Fruit fly (Drosophila melanogaster) whole organism, prepupa: ENCODE measurements around the gene CG43230.

Experiments
- Blimp-1 ChIP-seq: fragments of 200-800 bp; sonication (Bioruptor generic); optimal IDR thresholded peaks from 3 replicates; lab custom pipeline; 2017; ENCODE audit warnings: missing biosample characterization, missing genetic modification characterization, mild to moderate bottlenecking, moderate library complexity, missing genetic modification reagents
- CG10631 ChIP-seq: fragments of 200-800 bp; sonication (Bioruptor generic); optimal IDR thresholded peaks from 2 replicates; lab custom pipeline; 2016; ENCODE audit warnings: missing biosample characterization, missing genetic modification characterization
- CG10669 ChIP-seq: fragments of 200-800 bp; sonication (Bioruptor generic); optimal IDR thresholded peaks from 3 replicates; lab custom pipeline; 2018; ENCODE audit warnings: missing biosample characterization, mild to moderate bottlenecking, missing genetic modification characterization, moderate library complexity
- CG11294 ChIP-seq: fragments of 200-800 bp; sonication (Bioruptor generic); IDR thresholded peaks from 2 replicates; pipeline ENCODE4 v1.3.6; 2022; ENCODE audit warnings: missing biosample characterization, missing genetic modification characterization
- CG11762 ChIP-seq: fragments of 200-800 bp; sonication (Bioruptor generic); optimal IDR thresholded peaks from 3 replicates; lab custom pipeline; 2016; ENCODE audit warnings: missing biosample characterization, missing genetic modification characterization; ENCODE audit not compliant: insufficient read depth
- CG11902 ChIP-seq: fragments of 200-800 bp; sonication (Bioruptor generic); optimal IDR thresholded peaks from 3 replicates; lab custom pipeline; 2016; ENCODE audit warnings: missing biosample characterization, missing genetic modification characterization
- CG15336 ChIP-seq: fragments of 200-800 bp; sonication (Bioruptor generic); IDR thresholded peaks from 2 replicates; pipeline ENCODE4 v1.3.6; 2022; ENCODE audit warnings: missing biosample characterization, missing genetic modification characterization
- CG1621 ChIP-seq: fragments of 200-800 bp; sonication (Bioruptor generic); optimal IDR thresholded peaks from 3 replicates; lab custom pipeline; 2018; ENCODE audit warnings: missing biosample characterization, mild to moderate bottlenecking, missing genetic modification characterization
- CG16779 ChIP-seq: fragments of 200-800 bp; sonication (Bioruptor generic); optimal IDR thresholded peaks from 3 replicates; lab custom pipeline; 2017; ENCODE audit warnings: missing biosample characterization, mild to moderate bottlenecking, missing genetic modification characterization
- CG3032 ChIP-seq: fragments of 200-800 bp; optimal IDR thresholded peaks from 2 replicates; lab custom pipeline; 2019; ENCODE audit warnings: missing biosample characterization, mild to moderate bottlenecking, missing genetic modification characterization, moderate library complexity
- CG31627 ChIP-seq: fragments of 200-800 bp; sonication (Bioruptor generic); optimal IDR thresholded peaks from 3 replicates; lab custom pipeline; 2016; ENCODE audit warnings: missing biosample characterization, missing genetic modification characterization
- CG34406 ChIP-seq: fragments of 200-800 bp; sonication (Bioruptor generic); optimal IDR thresholded peaks from 3 replicates; lab custom pipeline; 2016; ENCODE audit warnings: missing biosample characterization, missing genetic modification characterization
- CG3919 ChIP-seq: fragments of 200-800 bp; sonication (Bioruptor generic); optimal IDR thresholded peaks from 3 replicates; lab custom pipeline; 2016; ENCODE audit warnings: missing biosample characterization, missing genetic modification characterization
- CG4318 ChIP-seq: fragments of 200-800 bp; sonication (Bioruptor generic); optimal IDR thresholded peaks from 3 replicates; lab custom pipeline; 2017; ENCODE audit warnings: missing biosample characterization, mild to moderate bottlenecking, missing genetic modification characterization
- CG6792 ChIP-seq: fragments of 200-800 bp; sonication (Bioruptor generic); optimal IDR thresholded peaks from 3 replicates; lab custom pipeline; 2016; ENCODE audit warnings: missing biosample characterization, missing genetic modification characterization
- CG6808 ChIP-seq: fragments of 200-800 bp; sonication (Bioruptor generic); optimal IDR thresholded peaks from 3 replicates; lab custom pipeline; 2017; ENCODE audit warnings: missing biosample characterization, missing genetic modification characterization, mild to moderate bottlenecking, moderate library complexity, missing genetic modification reagents
- CG6854 ChIP-seq: fragments of 200-800 bp; sonication (Bioruptor generic); optimal IDR thresholded peaks from 2 replicates; lab custom pipeline; 2017; ENCODE audit warnings: missing biosample characterization, mild to moderate bottlenecking, missing genetic modification characterization
- CG7368 ChIP-seq: fragments of 200-800 bp; sonication (Bioruptor generic); optimal IDR thresholded peaks from 3 replicates; lab custom pipeline; 2016; ENCODE audit warnings: missing biosample characterization, missing genetic modification characterization
- CG8319 ChIP-seq: fragments of 200-800 bp; sonication (Bioruptor generic); optimal IDR thresholded peaks from 3 replicates; lab custom pipeline; 2016; ENCODE audit warnings: missing biosample characterization, missing genetic modification characterization
- CG9139 ChIP-seq: fragments of 200-800 bp; sonication (Bioruptor generic); optimal IDR thresholded peaks from 3 replicates; lab custom pipeline; 2017; ENCODE audit warnings: missing biosample characterization, mild to moderate bottlenecking, missing genetic modification characterization
- Eip75B ChIP-seq: fragments of 200-800 bp; sonication (Bioruptor generic); optimal IDR thresholded peaks from 3 replicates; lab custom pipeline; 2016; ENCODE audit warnings: missing biosample characterization, missing genetic modification characterization
- Eip78C ChIP-seq: fragments of 200-800 bp; sonication (Bioruptor generic); peaks from one replicate; lab custom pipeline; 2016; ENCODE audit warnings: missing biosample characterization, missing genetic modification characterization
- Eip93F ChIP-seq: fragments of 200-800 bp; sonication (Bioruptor generic); optimal IDR thresholded peaks from 2 replicates; lab custom pipeline; 2016; ENCODE audit warnings: missing biosample characterization, mild to moderate bottlenecking, missing genetic modification characterization
- Gug ChIP-seq: fragments of 200-800 bp; sonication (Bioruptor generic); IDR thresholded peaks from 2 replicates; pipeline ENCODE4 v1.3.6; 2022; ENCODE audit warnings: missing biosample characterization, missing genetic modification characterization
- Hr38 ChIP-seq: sonication (Bioruptor generic); optimal IDR thresholded peaks from 2 replicates; lab custom pipeline; 2016; ENCODE audit warnings: missing biosample characterization, missing genetic modification characterization
- Hr39 ChIP-seq: fragments of 200-800 bp; sonication (Bioruptor generic); optimal IDR thresholded peaks from 2 replicates; lab custom pipeline; 2016; ENCODE audit warnings: missing biosample characterization, missing genetic modification characterization
- Lpt ChIP-seq: fragments of 200-800 bp; sonication (Bioruptor generic); optimal IDR thresholded peaks from 3 replicates; lab custom pipeline; 2016; ENCODE audit warnings: missing biosample characterization, missing genetic modification characterization
- Met ChIP-seq: fragments of 200-800 bp; sonication (Bioruptor generic); optimal IDR thresholded peaks from 3 replicates; lab custom pipeline; 2016; ENCODE audit warnings: missing biosample characterization, missing genetic modification characterization
- OdsH ChIP-seq: fragments of 200-800 bp; sonication (Bioruptor generic); optimal IDR thresholded peaks from 3 replicates; lab custom pipeline; 2016; ENCODE audit warnings: missing biosample characterization, missing genetic modification characterization
- Sox14 ChIP-seq: fragments of 200-800 bp; sonication (Bioruptor generic); optimal IDR thresholded peaks from 3 replicates; lab custom pipeline; 2016; ENCODE audit warnings: missing biosample characterization, missing genetic modification characterization
- Sox15 ChIP-seq: fragments of 200-800 bp; sonication (Bioruptor generic); optimal IDR thresholded peaks from 3 replicates; lab custom pipeline; 2016; ENCODE audit warnings: missing biosample characterization, missing genetic modification characterization
- achi ChIP-seq: fragments of 200-800 bp; sonication (Bioruptor generic); optimal IDR thresholded peaks from 3 replicates; lab custom pipeline; 2016; ENCODE audit warnings: missing biosample characterization, missing genetic modification characterization
- acj6 ChIP-seq: fragments of 200-800 bp; sonication (Bioruptor generic); optimal IDR thresholded peaks from 3 replicates; lab custom pipeline; 2016; ENCODE audit warnings: missing biosample characterization, missing genetic modification characterization
- dsx ChIP-seq: fragments of 200-800 bp; optimal IDR thresholded peaks from 3 replicates; lab custom pipeline; 2019; ENCODE audit warnings: missing biosample characterization, mild to moderate bottlenecking, missing genetic modification characterization, moderate library complexity; ENCODE audit not compliant: poor library complexity, severe bottlenecking
- eg ChIP-seq: fragments of 200-800 bp; sonication (Bioruptor generic); IDR thresholded peaks from 3 replicates; pipeline ENCODE4 v1.3.6; 2022; ENCODE audit warnings: missing biosample characterization, missing genetic modification characterization
- esn ChIP-seq: fragments of 200-800 bp; sonication (Bioruptor generic); optimal IDR thresholded peaks from 2 replicates; lab custom pipeline; 2016; ENCODE audit warnings: missing biosample characterization, mild to moderate bottlenecking, missing genetic modification characterization, moderate library complexity
- fd59A ChIP-seq: fragments of 200-800 bp; sonication (Bioruptor generic); optimal IDR thresholded peaks from 2 replicates; lab custom pipeline; 2017; ENCODE audit warnings: missing biosample characterization, mild to moderate bottlenecking, missing genetic modification characterization, missing genetic modification reagents
- fkh ChIP-seq: fragments of 200-800 bp; sonication (Bioruptor generic); optimal IDR thresholded peaks from 3 replicates; lab custom pipeline; 2017; ENCODE audit warnings: missing biosample characterization, mild to moderate bottlenecking, missing genetic modification characterization, moderate library complexity
- lz ChIP-seq: fragments of 200-800 bp; sonication (Bioruptor generic); optimal IDR thresholded peaks from 3 replicates; lab custom pipeline; 2016; ENCODE audit warnings: missing biosample characterization, missing genetic modification characterization
- net ChIP-seq: fragments of 200-800 bp; sonication (Bioruptor generic); optimal IDR thresholded peaks from 3 replicates; lab custom pipeline; 2016; ENCODE audit warnings: missing biosample characterization, missing genetic modification characterization
- pdm3 ChIP-seq: fragments of 200-800 bp; sonication (Bioruptor generic); optimal IDR thresholded peaks from 3 replicates; lab custom pipeline; 2016; ENCODE audit warnings: missing biosample characterization, missing genetic modification characterization
- salr ChIP-seq, 2 experiments: fragments of 200-800 bp; sonication (Bioruptor generic); optimal IDR thresholded peaks; 3 replicates each; lab custom pipeline; 2016 to 2018; ENCODE audit warnings: missing biosample characterization in 2 of 2, missing genetic modification characterization in 2 of 2, mild to moderate bottlenecking in 1 of 2
- ss ChIP-seq, 2 experiments: fragments of 200-800 bp; sonication (Bioruptor generic); optimal IDR thresholded peaks; 2 replicates in 1 of 2; 3 replicates in 1 of 2; lab custom pipeline; 2017 to 2018; ENCODE audit warnings: mild to moderate bottlenecking in 2 of 2, missing biosample characterization in 2 of 2, missing genetic modification characterization in 2 of 2, moderate library complexity in 1 of 2
- svp ChIP-seq: fragments of 200-800 bp; sonication (Bioruptor generic); peaks from one replicate; lab custom pipeline; 2016; ENCODE audit warnings: missing biosample characterization, missing genetic modification characterization
- topi ChIP-seq: fragments of 200-800 bp; sonication (Bioruptor generic); optimal IDR thresholded peaks from 3 replicates; lab custom pipeline; 2016; ENCODE audit warnings: missing biosample characterization, missing genetic modification characterization

The CG43230 gene

DNA sequence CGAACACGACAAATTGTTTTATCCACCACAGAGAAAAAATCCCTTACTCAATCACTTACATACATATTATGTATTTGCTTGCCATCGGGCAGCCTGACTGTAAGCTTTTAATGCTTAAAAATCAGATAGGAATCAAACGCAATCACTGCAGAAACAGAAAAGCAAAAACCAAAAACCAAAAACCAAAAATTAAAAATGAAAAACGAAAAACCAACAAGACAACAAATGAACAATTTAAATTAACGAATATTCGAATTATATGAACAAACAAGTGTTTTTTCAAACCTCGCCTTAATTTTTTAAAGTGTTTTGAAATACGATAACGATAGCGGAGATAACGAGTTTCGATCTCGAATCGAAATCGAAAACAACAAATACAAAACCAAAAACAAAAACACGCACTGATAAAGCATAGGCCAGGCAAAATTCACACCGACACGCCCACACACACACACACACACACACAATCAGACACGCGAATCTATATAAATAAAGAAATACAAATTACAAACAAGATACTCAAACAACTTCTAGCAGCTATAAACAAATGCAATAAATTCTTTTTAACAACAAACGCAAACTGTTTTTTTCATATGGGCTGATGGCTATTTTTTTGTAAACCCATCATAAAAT lies 39.3 kb downstream of the CG43230 start (continued):
- TF ChIP-seq CG10631 (peak; percentile 20), topi (no peak), net (GFP tag; lab: Kevin White, UChicago) (peak; percentile 29), dsx (peak; percentile 20), CG10669 (GFP tag; lab: Kevin White, UChicago) (peak; percentile 57), Hr38 (GFP tag; lab: Kevin White, UChicago) (no peak), CG4318 (GFP tag; lab: Kevin White, UChicago) (no peak), Gug (GFP tag; lab: Robert Waterston, UW) (peak; percentile 45; the same call in 1 of the 2 replicates), Sox14 (GFP tag; lab: Kevin White, UChicago) (no peak), OdsH (no peak), CG3919 (peak; percentile 63), pdm3 (GFP tag; lab: Kevin White, UChicago) (no peak), svp (GFP tag; lab: Kevin White, UChicago) (peak; percentile 89), lz (GFP tag; lab: Kevin White, UChicago) (no peak), CG9139 (no peak), CG7368 (no peak), acj6 (GFP tag; lab: Kevin White, UChicago) (peak; percentile 48), CG11294 (GFP tag; lab: Robert Waterston, UW) (no peak), ss (GFP tag; optimal IDR thresholded peaks at IDR 0.05; lab: Kevin White, UChicago) (peak in 1 of 2 experiments; percentile 35), CG31627 (peak; percentile 47), fd59A (GFP tag; lab: Kevin White, UChicago) (peak; percentile 24), CG6854 (GFP tag; lab: Kevin White, UChicago) (no peak), Eip75B (GFP tag; lab: Kevin White, UChicago) (no peak), Sox15 (GFP tag; lab: Kevin White, UChicago) (no peak), CG11762 (GFP tag; lab: Kevin White, UChicago) (peak; percentile 24), CG3032 (tag; lab: Kevin White, UChicago) (peak; percentile 28), Eip78C (GFP tag; lab: Kevin White, UChicago) (peak; percentile 83), CG34406 (GFP tag; lab: Kevin White, UChicago) (peak; percentile 48), esn (GFP tag; lab: Kevin White, UChicago) (peak; percentile 64), Blimp-1 (GFP tag; lab: Kevin White, UChicago) (no peak), CG6792 (GFP tag; lab: Kevin White, UChicago) (peak; percentile 39), CG1621 (tag; lab: Kevin White, UChicago) (peak; percentile 19)

DNA sequence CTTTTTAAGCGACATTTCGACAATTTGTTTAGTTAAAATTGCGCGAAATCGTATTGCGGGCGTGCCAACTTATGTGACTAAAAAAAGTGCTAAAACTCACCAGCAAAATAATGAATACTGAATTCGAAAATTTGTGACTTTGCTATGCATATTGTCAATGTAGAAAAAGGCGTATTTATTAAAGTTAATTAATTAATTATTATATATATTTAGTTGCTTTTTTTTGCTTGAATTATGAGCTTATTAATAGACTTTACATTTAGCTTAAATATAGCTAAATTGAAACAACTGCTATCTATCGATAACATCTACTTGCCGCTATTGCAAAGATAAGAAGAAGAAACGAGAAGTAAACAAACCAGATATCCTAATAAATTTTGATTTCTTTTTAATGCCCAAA lies 41.2 kb downstream of the CG43230 start, which contains the start of the genes PolD3 and Uxt:
Gene PolD3, minus strand, starts transcription at position 56 of the 400 bp plus-strand sequence.
Gene Uxt, plus strand, starts transcription at position 333 of the 400 bp plus-strand sequence.
- no peak for TF ChIP-seq CG7368
- peak; percentile 80 for TF ChIP-seq fkh
- TF ChIP-seq, all 60 proteins: peak for 1

DNA sequence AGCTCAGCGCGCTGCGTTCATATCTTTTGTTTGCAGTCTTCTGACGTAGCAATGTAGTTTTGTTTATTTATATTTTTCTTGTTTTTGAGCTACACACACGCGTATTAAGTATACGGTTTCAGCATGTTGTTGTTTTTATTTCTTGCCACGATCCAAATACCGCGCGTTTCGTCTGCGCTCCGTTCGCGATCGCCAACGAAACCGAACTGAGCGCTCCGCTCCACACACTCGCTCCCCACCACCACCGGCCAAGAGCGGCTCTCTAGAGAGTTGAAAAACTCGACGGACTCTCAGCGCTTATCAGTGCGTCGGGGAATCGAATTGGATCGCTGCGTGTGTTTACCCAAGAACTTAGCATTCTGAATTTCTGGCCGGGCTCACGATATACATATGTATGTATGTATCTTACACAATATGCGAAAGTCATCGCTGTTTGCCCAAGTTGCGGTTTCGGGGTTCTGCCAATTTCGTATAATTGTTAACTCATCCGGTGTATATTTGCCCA lies 49.5 kb downstream of the CG43230 start, which contains the start of gene yuri:
Gene yuri, minus strand, starts transcription at position 210 of the 505 bp plus-strand sequence.
- peak; percentile 79 for TF ChIP-seq CG6854 (GFP tag; lab: Kevin White, UChicago)
- TF ChIP-seq Hr39 (GFP tag; lab: Kevin White, UChicago): no peak
- TF ChIP-seq salr (GFP tag; optimal IDR thresholded peaks at IDR 0.05; lab: Kevin White, UChicago): peak in 1 of 2 experiments; percentile 24
- no peak for TF ChIP-seq OdsH
- peak; percentile 79 for TF ChIP-seq svp (GFP tag; lab: Kevin White, UChicago)
- TF ChIP-seq CG34406 (GFP tag; lab: Kevin White, UChicago): peak; percentile 40
- no peak for TF ChIP-seq Eip93F (GFP tag; lab: Kevin White, UChicago)
- TF ChIP-seq CG6808 (GFP tag; lab: Kevin White, UChicago): peak; percentile 76
- TF ChIP-seq CG11762 (GFP tag; lab: Kevin White, UChicago): no peak
- peak; percentile 81 for TF ChIP-seq eg (GFP tag; lab: Robert Waterston, UW)
- TF ChIP-seq CG11902: no peak
- peak; percentile 88 for TF ChIP-seq CG16779
- TF ChIP-seq Blimp-1 (GFP tag; lab: Kevin White, UChicago): peak; percentile 9
- TF ChIP-seq CG15336 (GFP tag; lab: Robert Waterston, UW): peak; percentile 79
- no peak for TF ChIP-seq CG8319 (GFP tag; lab: Kevin White, UChicago)
- TF ChIP-seq CG3032 (tag; lab: Kevin White, UChicago): peak; percentile 61
- peak; percentile 97 for TF ChIP-seq fkh
- TF ChIP-seq CG11294 (GFP tag; lab: Robert Waterston, UW): no peak
- TF ChIP-seq CG10669 (GFP tag; lab: Kevin White, UChicago): peak; percentile 53
- peak; percentile 41 for TF ChIP-seq achi
- peak; percentile 67 for TF ChIP-seq Lpt
- TF ChIP-seq CG1621 (tag; lab: Kevin White, UChicago): peak; percentile 87
- TF ChIP-seq esn (GFP tag; lab: Kevin White, UChicago): peak; percentile 51
- peak; percentile 56 for TF ChIP-seq Eip75B (GFP tag; lab: Kevin White, UChicago)
- TF ChIP-seq Sox14 (GFP tag; lab: Kevin White, UChicago): no peak
- TF ChIP-seq Met: no peak
- peak; percentile 60 for TF ChIP-seq CG3919
